Worm (Caenorhabditis elegans) whole organism, young adult: Measurements from ENCODE around the gene sre-32.

Experiments
- B0261.1 ChIP-seq: sonication (generic microtip); optimal IDR thresholded peaks from 2 replicates; lab custom pipeline; 2016; ENCODE audit warnings: mild to moderate bottlenecking, missing genetic modification characterization, moderate library complexity, missing compliant biosample characterization
- C17E4.6 ChIP-seq: fragments of 200-800 bp; sonication (Bioruptor generic); IDR thresholded peaks from 2 replicates; pipeline ENCODE4 v1.3.6; 2022; ENCODE audit warnings: missing genetic modification reagents, missing genetic modification characterization, missing compliant biosample characterization
- F23B12.7 ChIP-seq: sonication (generic microtip); optimal IDR thresholded peaks from 2 replicates; lab custom pipeline; 2017; ENCODE audit warnings: missing genetic modification characterization, mild to moderate bottlenecking, missing compliant biosample characterization, antibody characterized with exemption, moderate library complexity; ENCODE audit not compliant: insufficient read depth
- F55B11.4 ChIP-seq: sonication (generic microtip); optimal IDR thresholded peaks from 2 replicates; lab custom pipeline; 2016; ENCODE audit warnings: missing compliant biosample characterization, missing genetic modification characterization, borderline replicate concordance; ENCODE audit not compliant: insufficient read depth
- F57C9.4 ChIP-seq: sonication (generic microtip); optimal IDR thresholded peaks from 2 replicates; lab custom pipeline; 2017; ENCODE audit warnings: mild to moderate bottlenecking, missing genetic modification characterization, missing compliant biosample characterization
- Y56A3A.18 ChIP-seq: fragments of 200-800 bp; sonication (Bioruptor generic); IDR thresholded peaks from 2 replicates; pipeline ENCODE4 v1.3.6; 2022; ENCODE audit warnings: missing genetic modification reagents, missing genetic modification characterization, missing compliant biosample characterization
- Y67H2A.10 ChIP-seq: fragments of 200-800 bp; sonication (Bioruptor generic); conservative IDR thresholded peaks from 2 replicates; pipeline ENCODE4 v1.3.6; 2022; ENCODE audit warnings: missing genetic modification reagents, missing genetic modification characterization, missing compliant biosample characterization
- ama-1 ChIP-seq, 3 experiments: fragments of 150-350 bp in 1 of 3; sonication (generic microtip) in 2 of 3; optimal IDR thresholded peaks; 2 replicates each; lab custom pipeline; 2014 to 2018; ENCODE audit warnings: missing biosample characterization in 2 of 3, missing genetic modification characterization in 2 of 3, missing genetic modification reagents in 2 of 3
- ceh-91 ChIP-seq: fragments of 200-800 bp; sonication (Bioruptor generic); IDR thresholded peaks from 2 replicates; pipeline ENCODE4 v1.3.6; 2022; ENCODE audit warnings: missing genetic modification reagents, missing genetic modification characterization, missing compliant biosample characterization
- dox-1 ChIP-seq: fragments of 200-800 bp; sonication (Bioruptor generic); IDR thresholded peaks from 2 replicates; pipeline ENCODE4 v1.3.6; 2022; ENCODE audit warnings: missing genetic modification reagents, missing genetic modification characterization, missing compliant biosample characterization
- dpff-1 ChIP-seq: sonication (generic microtip); optimal IDR thresholded peaks from 2 replicates; lab custom pipeline; 2017; ENCODE audit warnings: mild to moderate bottlenecking, missing genetic modification characterization, missing compliant biosample characterization
- efl-1 ChIP-seq: fragments of 150-350 bp; optimal IDR thresholded peaks from 2 replicates; lab custom pipeline; 2014; ENCODE audit warnings: missing biosample characterization, missing genetic modification reagents, missing genetic modification characterization
- ekl-4 ChIP-seq: fragments of 200-800 bp; sonication (Bioruptor generic); IDR thresholded peaks from 2 replicates; pipeline ENCODE4 v1.3.6; 2022; ENCODE audit warnings: missing genetic modification reagents, missing genetic modification characterization, missing compliant biosample characterization
- lin-26 ChIP-seq: fragments of 200-800 bp; sonication (Bioruptor generic); IDR thresholded peaks from 2 replicates; pipeline ENCODE4 v1.3.6; 2022; ENCODE audit warnings: missing genetic modification reagents, missing genetic modification characterization, missing compliant biosample characterization
- lir-1 ChIP-seq: fragments of 200-800 bp; sonication (Bioruptor generic); conservative IDR thresholded peaks from 2 replicates; pipeline ENCODE4 v1.3.6; 2022; ENCODE audit warnings: missing genetic modification reagents, missing genetic modification characterization, missing compliant biosample characterization
- madf-10 ChIP-seq: sonication (generic microtip); optimal IDR thresholded peaks from 2 replicates; lab custom pipeline; 2016; ENCODE audit warnings: mild to moderate bottlenecking, missing genetic modification characterization, missing compliant biosample characterization
- madf-8 ChIP-seq: fragments of 200-800 bp; sonication (Bioruptor generic); conservative IDR thresholded peaks from 2 replicates; pipeline ENCODE4 v1.3.6; 2022; ENCODE audit warnings: missing genetic modification reagents, missing genetic modification characterization, missing compliant biosample characterization
- mel-28 ChIP-seq: sonication (generic microtip); optimal IDR thresholded peaks from 2 replicates; lab custom pipeline; 2016; ENCODE audit warnings: borderline replicate concordance, mild to moderate bottlenecking, missing genetic modification characterization, missing compliant biosample characterization
- mes-4 ChIP-seq: sonication (generic microtip); optimal IDR thresholded peaks from 2 replicates; lab custom pipeline; 2016; ENCODE audit warnings: missing genotype, missing genetic modification characterization, missing compliant biosample characterization
- nfyb-1 ChIP-seq: fragments of 200-800 bp; sonication (Bioruptor generic); IDR thresholded peaks from 2 replicates; pipeline ENCODE4 v1.3.6; 2022; ENCODE audit warnings: missing genetic modification reagents, missing genetic modification characterization, missing compliant biosample characterization
- nhr-120 ChIP-seq: fragments of 200-800 bp; sonication (Bioruptor generic); IDR thresholded peaks from 2 replicates; pipeline ENCODE4 v1.3.6; 2022; ENCODE audit warnings: missing genetic modification characterization, missing compliant biosample characterization
- nhr-90 ChIP-seq: sonication (generic microtip); optimal IDR thresholded peaks from 2 replicates; lab custom pipeline; 2016; ENCODE audit warnings: missing genotype, mild to moderate bottlenecking, missing genetic modification characterization, missing compliant biosample characterization
- pha-4 ChIP-seq: fragments of 150-350 bp; sonication (generic microtip); optimal IDR thresholded peaks from 2 replicates; lab custom pipeline; 2014; ENCODE audit warnings: missing biosample characterization, missing genetic modification reagents, missing genetic modification characterization
- repo-1 ChIP-seq: sonication (generic microtip); optimal IDR thresholded peaks from 2 replicates; lab custom pipeline; 2017; ENCODE audit warnings: mild to moderate bottlenecking, missing genetic modification characterization, missing compliant biosample characterization
- sdz-38 ChIP-seq: sonication (generic microtip); optimal IDR thresholded peaks from 2 replicates; lab custom pipeline; 2016; ENCODE audit warnings: missing genotype, missing genetic modification characterization, missing compliant biosample characterization
- snpc-3.4 ChIP-seq: sonication (generic microtip); optimal IDR thresholded peaks from 2 replicates; lab custom pipeline; 2017; ENCODE audit warnings: missing genetic modification characterization, mild to moderate bottlenecking, missing compliant biosample characterization, antibody characterized with exemption, moderate library complexity, missing genotype, missing genetic modification reagents
- snpc-4 ChIP-seq, 5 experiments: fragments of 150-350 bp in 1 of 5; sonication (generic microtip) in 4 of 5; optimal IDR thresholded peaks; 2 replicates each; lab custom pipeline; 2014 to 2018; ENCODE audit warnings: missing genetic modification characterization in 5 of 5, missing biosample characterization in 3 of 5, antibody characterized with exemption in 2 of 5, mild to moderate bottlenecking in 2 of 5, missing compliant biosample characterization in 2 of 5, missing genotype in 2 of 5, moderate library complexity in 2 of 5, missing genetic modification reagents in 1 of 5
- somi-1 ChIP-seq: fragments of 200-800 bp; sonication (Bioruptor generic); optimal IDR thresholded peaks from 2 replicates; lab custom pipeline; 2018; ENCODE audit warnings: mild to moderate bottlenecking, missing genetic modification characterization, missing compliant biosample characterization
- tbp1 ChIP-seq: fragments of 200-800 bp; sonication (Bioruptor generic); optimal IDR thresholded peaks from 2 replicates; lab custom pipeline; 2018; ENCODE audit warnings: mild to moderate bottlenecking, missing genetic modification characterization, missing compliant biosample characterization
- tlf-1 ChIP-seq: fragments of 200-800 bp; sonication (Bioruptor generic); optimal IDR thresholded peaks from 2 replicates; lab custom pipeline; 2018; ENCODE audit warnings: mild to moderate bottlenecking, missing genetic modification characterization, missing compliant biosample characterization
- unc-130 ChIP-seq: sonication (generic microtip); optimal IDR thresholded peaks from 2 replicates; lab custom pipeline; 2016; ENCODE audit warnings: missing genetic modification reagents, missing genetic modification characterization, missing compliant biosample characterization
- ztf-3 ChIP-seq: fragments of 200-800 bp; sonication (Bioruptor generic); optimal IDR thresholded peaks from 2 replicates; lab custom pipeline; 2018; ENCODE audit warnings: mild to moderate bottlenecking, missing genetic modification characterization, missing compliant biosample characterization
- ztf-6 ChIP-seq: fragments of 200-800 bp; sonication (Bioruptor generic); IDR thresholded peaks from 2 replicates; pipeline ENCODE4 v1.3.6; 2022; ENCODE audit warnings: missing genetic modification reagents, missing genetic modification characterization, missing compliant biosample characterization

sre-32 gene

ce11 chrII:12412417-12412816, 44.1 kb downstream of the sre-32 start, which contains the start of gene Y57A10C.1:
Gene Y57A10C.1, minus strand, starts transcription at chrII:12412517.
- no peak for TF ChIP-seq Y67H2A.10 (GFP tag; lab: Robert Waterston, UW)
- TF ChIP-seq mel-28, result no peak
- TF ChIP-seq ceh-91, result no peak
- no peak for TF ChIP-seq F57C9.4 (tag; lab: Kevin White, UChicago)
- TF ChIP-seq repo-1 (tag; lab: Kevin White, UChicago), result no peak
- no peak for TF ChIP-seq F23B12.7 (tag; lab: Kevin White, UChicago)
- TF ChIP-seq lir-1 (GFP tag; lab: Robert Waterston, UW), result no peak
- TF ChIP-seq nhr-120 (GFP tag; lab: Robert Waterston, UW), result no peak

DNA sequence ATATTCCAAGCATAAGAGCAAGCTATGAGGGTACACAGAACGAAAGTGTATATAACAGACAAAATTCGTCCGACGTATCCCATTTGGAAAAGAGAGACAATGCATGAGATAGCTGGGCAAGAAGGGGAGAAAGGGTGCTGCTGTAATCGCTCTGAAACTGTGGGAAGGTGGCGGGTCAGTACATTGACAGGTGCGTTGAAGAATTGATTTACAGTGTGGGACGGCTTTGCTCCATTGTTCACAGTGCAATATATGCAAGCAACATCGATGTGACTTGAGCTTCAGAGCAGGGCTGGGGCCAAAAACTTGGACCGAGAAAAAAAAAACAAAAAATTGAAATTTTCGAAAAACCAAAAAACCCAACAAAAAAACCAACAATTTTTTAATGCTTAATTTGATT, 46.4 kb downstream of the sre-32 start, which contains the start of gene F57G9.3:
TSS of gene F57G9.3 (minus strand) at position 101 of the 400 bp plus-strand sequence.
- TF ChIP-seq ztf-6 (GFP tag; lab: Robert Waterston, UW), result no peak

ce11 chrII:12408717-12409116, 47.8 kb downstream of the sre-32 start, which contains the start of gene sre-31:
Gene sre-31, minus strand, starts transcription at chrII:12408817.
- TF ChIP-seq nfyb-1 (GFP tag; lab: Robert Waterston, UW), result no peak
- no peak for TF ChIP-seq mes-4 (tag; lab: Kevin White, UChicago)
- no peak for TF ChIP-seq tbp1
- TF ChIP-seq dox-1 (GFP tag; lab: Robert Waterston, UW), result no peak
- TF ChIP-seq tlf-1 (GFP tag; lab: Kevin White, UChicago), result no peak
- no peak for TF ChIP-seq ama-1 (optimal IDR thresholded peaks at IDR 0.05; lab: Kevin White, UChicago)
- TF ChIP-seq ama-1 (GFP tag; optimal IDR thresholded peaks at IDR 0.05; lab: Kevin White, UChicago), result no peak
- no peak for TF ChIP-seq ztf-3 (GFP tag; lab: Kevin White, UChicago)
- no peak for TF ChIP-seq unc-130 (GFP tag; lab: Kevin White, UChicago)
- TF ChIP-seq madf-8 (GFP tag; lab: Robert Waterston, UW), result no peak
- no peak for TF ChIP-seq snpc-3.4 (tag; lab: Kevin White, UChicago)
- TF ChIP-seq lin-26, result no peak

- no peak for TF ChIP-seq pha-4 (tag; lab: Kevin White, UChicago)
- TF ChIP-seq madf-10 (tag; lab: Kevin White, UChicago), result no peak
- TF ChIP-seq B0261.1 (tag; lab: Kevin White, UChicago), result no peak
- TF ChIP-seq snpc-4 (GFP tag; optimal IDR thresholded peaks at IDR 0.05; lab: Kevin White, UChicago), result no peak
- TF ChIP-seq snpc-4 (tag; optimal IDR thresholded peaks at IDR 0.05; lab: Kevin White, UChicago), result no peak
- no peak for TF ChIP-seq sdz-38 (tag; lab: Kevin White, UChicago)
- no peak for TF ChIP-seq somi-1 (GFP tag; lab: Kevin White, UChicago)
- TF ChIP-seq unc-130 (GFP tag; lab: Kevin White, UChicago), result no peak
- TF ChIP-seq efl-1, result no peak
- TF ChIP-seq Y56A3A.18 (GFP tag; lab: Robert Waterston, UW), result no peak
- TF ChIP-seq C17E4.6 (GFP tag; lab: Robert Waterston, UW), result no peak
- TF ChIP-seq dpff-1 (tag; lab: Kevin White, UChicago), result no peak
- TF ChIP-seq ekl-4 (GFP tag; lab: Robert Waterston, UW), result no peak
- TF ChIP-seq F55B11.4 (tag; lab: Kevin White, UChicago), result no peak
- no peak for TF ChIP-seq nhr-90
Measured at ce11 chrII:12406394-12406793, 50.1 kb downstream of the sre-32 start, which contains the start of gene sre-30. Gene sre-30, minus strand, starts transcription at chrII:12406494.
